Fruit fly (Drosophila melanogaster) ovary, adult (tissue): ENCODE measurements around the gene CG11638.

Experiments
- CG17801 ChIP-seq: fragments of 200-800 bp; optimal IDR thresholded peaks from 2 replicates; lab custom pipeline; 2019; ENCODE audit warnings: missing biosample characterization, mild to moderate bottlenecking, missing genetic modification characterization, moderate library complexity; ENCODE audit not compliant: partially characterized antibody

CG11638 gene

dm6 chrX:1026511-1026910 is at the start of gene CG11638, which contains the start of the genes CG32814 and CG3021:
Gene CG11638 (minus strand): TSS chrX:1026703.
Gene CG32814 (minus strand): TSS chrX:1026700.
Gene CG3021 (plus strand): TSS chrX:1026791.
- peak; percentile 63 for TF ChIP-seq CG17801 (GFP tag; lab: Kevin White, UChicago)

dm6 chrX:1063143-1063542 is 36.6 kb upstream of the CG11638 start:
- peak; percentile 13 for TF ChIP-seq CG17801 (GFP tag; lab: Kevin White, UChicago)

DNA sequence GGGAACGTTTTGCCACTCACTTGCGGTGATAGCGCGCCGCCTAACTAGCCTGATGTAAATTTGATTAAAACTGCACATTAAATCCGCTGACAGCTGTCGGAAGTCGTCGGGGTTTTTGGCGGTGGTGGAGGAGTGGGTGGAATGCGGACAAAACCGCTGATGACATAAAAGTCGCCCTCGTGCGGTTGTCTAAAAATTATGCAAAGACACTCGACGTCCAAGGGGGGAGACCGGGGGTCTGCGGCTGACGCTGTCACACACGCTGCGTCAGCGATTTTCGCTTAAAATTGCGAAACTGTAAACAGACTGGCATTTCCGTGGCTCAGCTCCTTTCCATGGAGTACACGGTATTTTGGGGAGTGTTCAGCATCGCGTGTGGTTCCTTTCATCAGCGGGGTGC is 29.8 kb upstream of the CG11638 start:
- no peak for TF ChIP-seq CG17801 (GFP tag; lab: Kevin White, UChicago)

dm6 chrX:1052684-1053389 is 26.3 kb upstream of the CG11638 start:
- no peak for TF ChIP-seq CG17801 (GFP tag; lab: Kevin White, UChicago)

dm6 chrX:1051251-1051629 is 24.7 kb upstream of the CG11638 start, which contains the start of gene CG14629:
Gene CG14629 (plus strand): TSS chrX:1051525.
- TF ChIP-seq CG17801 (GFP tag; lab: Kevin White, UChicago): no peak

- no peak for TF ChIP-seq CG17801 (GFP tag; lab: Kevin White, UChicago)
Observed at dm6 chrX:1050617-1051250, 24.2 kb upstream of the CG11638 start.

dm6 chrX:1047695-1048094 is 21.2 kb upstream of the CG11638 start:
- TF ChIP-seq CG17801 (GFP tag; lab: Kevin White, UChicago): no peak

DNA sequence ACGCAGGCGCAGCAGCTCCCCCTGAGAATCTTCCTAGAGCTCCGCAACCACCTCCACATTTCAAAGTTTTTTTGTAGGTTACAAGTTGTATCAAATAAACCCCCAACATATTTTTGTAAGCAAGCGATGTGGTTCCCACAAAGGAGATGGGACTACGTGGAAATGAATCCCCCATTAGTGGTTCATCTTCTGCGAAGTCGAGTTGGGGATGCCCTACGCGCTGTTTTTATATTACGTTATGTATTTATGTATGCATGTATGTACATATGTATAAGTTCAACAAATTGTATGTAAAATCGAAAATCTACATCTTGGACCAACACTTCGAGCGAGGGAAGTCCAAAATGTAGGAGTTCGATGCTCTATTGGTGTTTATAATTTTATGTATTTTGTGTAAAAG is 19.4 kb upstream of the CG11638 start, which contains the start of gene CG42259:
TSS of gene CG42259 (plus strand) at position 301 of the 400 bp plus-strand sequence.
- TF ChIP-seq CG17801 (GFP tag; lab: Kevin White, UChicago): no peak

DNA sequence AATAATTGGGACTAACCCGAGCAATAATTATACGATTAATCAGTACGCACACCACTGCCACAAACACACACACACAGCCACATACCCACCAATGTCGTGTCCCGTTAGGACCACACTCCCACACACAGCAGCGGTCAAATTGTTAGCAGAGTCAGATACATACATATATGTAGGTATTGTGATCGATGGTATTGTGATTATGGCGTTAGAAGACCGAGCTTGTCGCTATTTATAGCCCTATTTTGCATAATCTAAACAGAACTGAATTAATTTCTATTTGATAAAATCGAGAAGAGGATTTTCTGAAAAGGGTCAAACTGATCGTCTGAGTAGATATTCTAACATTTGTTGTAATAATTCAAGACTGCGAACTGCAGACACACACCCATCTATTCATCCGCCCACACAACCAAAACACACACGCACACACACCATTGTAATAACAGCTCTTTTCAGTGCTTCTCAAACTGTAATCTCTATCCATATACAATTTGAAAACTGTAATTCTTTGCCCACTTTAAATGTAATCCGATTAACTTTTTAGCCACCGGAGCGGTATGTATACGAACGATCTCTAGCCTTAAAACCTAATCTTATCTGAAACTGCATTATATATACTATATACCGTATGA is 15.0 kb upstream of the CG11638 start:
- no peak for TF ChIP-seq CG17801 (GFP tag; lab: Kevin White, UChicago)

dm6 chrX:1033066-1033465 is 6.6 kb upstream of the CG11638 start:
- peak; percentile 22 for TF ChIP-seq CG17801 (GFP tag; lab: Kevin White, UChicago)

dm6 chrX:1031196-1031595 is 4.7 kb upstream of the CG11638 start, which contains the start of gene CG14630:
Gene CG14630 (plus strand): TSS chrX:1031496.
- TF ChIP-seq CG17801 (GFP tag; lab: Kevin White, UChicago): no peak

DNA sequence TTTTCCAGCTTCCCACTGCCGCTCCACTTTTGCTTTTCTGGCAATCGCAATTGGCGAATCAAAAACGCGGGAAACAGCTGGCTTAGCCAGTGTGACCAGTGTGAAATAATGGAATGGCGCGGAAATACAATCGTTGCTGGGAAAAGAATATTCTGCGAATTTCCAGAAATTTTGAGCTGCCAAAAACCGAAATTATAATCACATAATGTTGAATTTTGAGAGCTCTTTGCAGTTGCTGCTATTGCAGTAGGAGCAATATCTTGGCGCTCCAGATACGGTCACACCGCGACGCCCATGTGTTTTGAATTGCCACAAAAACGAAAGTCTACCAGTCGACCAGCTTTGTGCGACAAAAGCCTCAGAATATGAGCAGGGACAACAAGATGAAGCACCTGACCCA is 4.0 kb upstream of the CG11638 start, which contains the start of the genes Cdc45 and Rpp21:
TSS of gene Cdc45 (minus strand) at position 79 of the 400 bp plus-strand sequence.
TSS of gene Rpp21 (plus strand) at position 281 of the 400 bp plus-strand sequence.
- peak; percentile 13 for TF ChIP-seq CG17801 (GFP tag; lab: Kevin White, UChicago)

dm6 chrX:1011543-1012085 is 14.9 kb downstream of the CG11638 start, which contains the start of the genes TfIIA-S-2 and CG14631:
Gene TfIIA-S-2 (minus strand): TSS chrX:1011643.
Gene CG14631 (plus strand): TSS chrX:1012035.
- TF ChIP-seq CG17801 (GFP tag; lab: Kevin White, UChicago): no peak

dm6 chrX:1009468-1010259 is 16.8 kb downstream of the CG11638 start:
- no peak for TF ChIP-seq CG17801 (GFP tag; lab: Kevin White, UChicago)
